Worm (Caenorhabditis elegans): ENCODE measurements around the gene chat-1.

The chat-1 gene

DNA sequence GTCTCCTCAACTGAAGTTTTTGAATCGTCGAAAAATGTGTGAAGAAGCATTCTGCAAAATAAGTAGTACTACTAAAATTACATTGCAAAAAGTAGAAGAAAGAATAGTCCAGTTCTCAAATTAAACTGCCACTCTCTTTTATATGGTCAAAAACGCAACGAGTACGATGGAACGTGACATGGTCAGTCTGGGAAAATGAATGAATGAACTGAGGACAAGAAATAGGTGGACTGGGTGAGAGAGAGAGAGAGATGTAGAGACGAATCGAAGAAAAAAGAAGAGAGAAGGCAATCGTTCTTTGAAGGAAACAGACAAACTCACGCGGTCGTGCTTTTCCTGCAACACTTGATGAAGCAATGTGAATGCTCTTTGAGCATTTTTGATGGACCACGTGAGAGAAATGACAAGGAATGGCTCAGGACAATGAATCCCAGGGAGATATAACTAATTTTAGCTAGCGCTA, 29.9 kb downstream of the chat-1 start, which contains the start of gene M01H9.3 (continued):
- TF ChIP-seq lin-54 (GFP tag; optimal IDR thresholded peaks at IDR 0.05) = no peak
- TF ChIP-seq ceh-79 (tag; optimal IDR thresholded peaks at IDR 0.05) = no peak
- TF ChIP-seq aptf-2 (GFP tag; conservative IDR thresholded peaks at IDR 0.05) = no peak
- no peak for TF ChIP-seq F33H1.4 (GFP tag; IDR thresholded peaks at IDR 0.05)
- TF ChIP-seq ceh-58 (GFP tag; IDR thresholded peaks at IDR 0.05) = no peak
- no peak for TF ChIP-seq attf-6 (GFP tag; IDR thresholded peaks at IDR 0.05)
- no peak for TF ChIP-seq lag-1 (GFP tag; IDR thresholded peaks at IDR 0.05)
- TF ChIP-seq ceh-91 (GFP tag; IDR thresholded peaks at IDR 0.05) = no peak
- TF ChIP-seq rpc-1 (optimal IDR thresholded peaks at IDR 0.05) = no peak
- no peak for TF ChIP-seq rpc-1 (tag; optimal IDR thresholded peaks at IDR 0.05)
- no peak for TF ChIP-seq Y67H2A.10 (GFP tag; conservative IDR thresholded peaks at IDR 0.05)
- no peak for TF ChIP-seq fkh-3 (tag; optimal IDR thresholded peaks at IDR 0.05)
- TF ChIP-seq nhr-80 (tag; optimal IDR thresholded peaks at IDR 0.05) = peak; percentile 59
- no peak for TF ChIP-seq athp-1 (tag; optimal IDR thresholded peaks at IDR 0.05)
- no peak; the same call in 1 of the 2 replicates for TF ChIP-seq dox-1 (GFP tag; IDR thresholded peaks at IDR 0.05)
- no peak for TF ChIP-seq nfya-2 (GFP tag; IDR thresholded peaks at IDR 0.05)
- TF ChIP-seq madf-10 (tag; optimal IDR thresholded peaks at IDR 0.05) = peak; percentile 22

DNA sequence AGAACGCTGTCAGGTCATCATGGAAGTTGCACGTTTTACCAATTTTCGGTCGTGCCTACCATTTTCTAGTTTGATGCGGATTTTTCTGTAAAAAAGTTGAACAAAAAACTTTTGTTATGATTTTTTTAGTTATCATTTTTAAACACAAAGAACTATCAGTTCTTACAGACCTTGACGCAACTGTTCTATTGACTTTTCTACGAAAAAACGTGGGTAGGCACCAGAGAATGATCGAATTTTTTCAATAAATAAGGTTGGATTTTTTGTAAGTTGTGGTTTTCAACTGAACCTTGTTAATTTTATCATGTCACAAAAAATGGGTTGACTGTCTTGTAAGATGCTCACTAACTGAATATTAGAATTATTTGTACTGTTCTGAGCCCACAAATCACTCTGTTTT, 31.5 kb downstream of the chat-1 start:
- TF ChIP-seq nhr-80 (tag; optimal IDR thresholded peaks at IDR 0.05) = peak; percentile 6
- peak; percentile 7 for TF ChIP-seq F22D6.2 (tag; optimal IDR thresholded peaks at IDR 0.05)
- TF ChIP-seq lsy-27 (tag; optimal IDR thresholded peaks at IDR 0.05; ENCODE audit: borderline replicate concordance, insufficient read depth) = no peak
- no peak for TF ChIP-seq zfh-2 (GFP tag; conservative IDR thresholded peaks at IDR 0.05)
- TF ChIP-seq mcd-1 (GFP tag; IDR thresholded peaks at IDR 0.05) = no peak
- TF ChIP-seq nhr-90 (tag; optimal IDR thresholded peaks at IDR 0.05) = no peak

ce11 chrIV:4480027-4480426, 32.9 kb downstream of the chat-1 start, which contains the start of gene M01H9.10:
TSS of gene M01H9.10 (minus strand) at chrIV:4480127.
- TF ChIP-seq F57C9.4 (tag; optimal IDR thresholded peaks at IDR 0.05) = no peak
- no peak for TF ChIP-seq lsy-27 (tag; optimal IDR thresholded peaks at IDR 0.05; ENCODE audit: borderline replicate concordance, insufficient read depth)
- no peak for TF ChIP-seq madf-8 (GFP tag; conservative IDR thresholded peaks at IDR 0.05)
- no peak for TF ChIP-seq ztf-6 (GFP tag; IDR thresholded peaks at IDR 0.05)
- TF ChIP-seq ceh-58 (GFP tag; IDR thresholded peaks at IDR 0.05) = no peak
- TF ChIP-seq ceh-27 (GFP tag; optimal IDR thresholded peaks at IDR 0.05) = no peak
- TF ChIP-seq F10E7.11 (tag; optimal IDR thresholded peaks at IDR 0.05) = no peak
- TF ChIP-seq snpc-3.4 (tag; optimal IDR thresholded peaks at IDR 0.05) = no peak
- no peak for TF ChIP-seq ztf-26 (tag; optimal IDR thresholded peaks at IDR 0.05)
- TF ChIP-seq nfyb-1 (GFP tag; IDR thresholded peaks at IDR 0.05) = no peak
- TF ChIP-seq let-526 (GFP tag; IDR thresholded peaks at IDR 0.05) = no peak
- TF ChIP-seq hrde-1 (tag; optimal IDR thresholded peaks at IDR 0.05; ENCODE audit: borderline replicate concordance) = no peak
- no peak for TF ChIP-seq K12H6.12 (tag; optimal IDR thresholded peaks at IDR 0.05)

DNA sequence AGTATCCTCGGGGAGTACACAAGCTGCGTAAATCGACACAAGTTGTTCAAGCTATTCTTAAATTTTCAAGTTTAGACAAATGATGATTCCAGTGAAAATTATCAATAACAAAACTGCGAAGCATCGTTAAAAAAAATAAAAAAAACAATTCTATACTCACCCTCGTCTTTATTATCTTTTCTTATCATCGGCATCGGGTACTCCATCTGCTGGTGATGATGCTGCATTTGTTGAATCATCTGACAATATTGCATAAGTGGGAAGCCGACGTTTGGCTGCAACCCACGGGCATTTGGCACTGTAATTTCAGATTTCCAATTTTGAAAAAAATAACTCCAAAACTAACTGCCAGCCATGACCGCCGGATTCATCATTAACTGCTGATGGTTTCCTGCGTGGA, 34.2 kb downstream of the chat-1 start:
- TF ChIP-seq sptf-2 (GFP tag; optimal IDR thresholded peaks at IDR 0.05) = no peak
- TF ChIP-seq rpc-1 (optimal IDR thresholded peaks at IDR 0.05) = no peak
- TF ChIP-seq rpc-1 (tag; optimal IDR thresholded peaks at IDR 0.05) = no peak
- TF ChIP-seq nhr-80 (tag; optimal IDR thresholded peaks at IDR 0.05) = peak; percentile 10
- no peak for TF ChIP-seq nhr-179 (tag; optimal IDR thresholded peaks at IDR 0.05)

Measured in whole organism, young adult.